Worm (Caenorhabditis elegans) whole organism, L3 larva: ENCODE data around the gene W05H5.1.

ENCODE experiments used
- egl-27 ChIP-seq: sonication (generic microtip); optimal IDR thresholded peaks from 4 replicates; lab custom pipeline; 2017; ENCODE audit warnings: missing biosample characterization, missing genetic modification reagents, missing genetic modification characterization
- fos-1 ChIP-seq: fragments of 150-350 bp; optimal IDR thresholded peaks from 2 replicates; lab custom pipeline; 2014; ENCODE audit warnings: missing biosample characterization, missing genetic modification characterization
- nhr-77 ChIP-seq: fragments of 150-350 bp; optimal IDR thresholded peaks from 2 replicates; lab custom pipeline; 2014; ENCODE audit warnings: missing biosample characterization, missing genetic modification characterization
- sea-2 ChIP-seq: fragments of 150-350 bp; sonication (generic microtip); optimal IDR thresholded peaks from 4 replicates; lab custom pipeline; 2014; ENCODE audit warnings: missing biosample characterization, missing genetic modification reagents, missing genetic modification characterization
- skn-1 ChIP-seq: fragments of 150-350 bp; optimal IDR thresholded peaks from 2 replicates; lab custom pipeline; 2014; ENCODE audit warnings: missing biosample characterization, missing genetic modification characterization
- snpc-4 ChIP-seq: fragments of 150-350 bp; optimal IDR thresholded peaks from 2 replicates; lab custom pipeline; 2014; ENCODE audit warnings: missing biosample characterization, missing genetic modification characterization

ce11 chrII:12432356-12432755 lies 12.2 kb downstream of the W05H5.1 start, which contains the start of gene dct-12:
- TF ChIP-seq nhr-77: no peak
- TF ChIP-seq egl-27 (tag; lab: Kevin White, UChicago): no peak
- no peak for TF ChIP-seq skn-1 (tag; lab: Kevin White, UChicago)
- TF ChIP-seq snpc-4 (tag; lab: Kevin White, UChicago): no peak
- no peak for TF ChIP-seq sea-2 (GFP tag; lab: Kevin White, UChicago)
- no peak for TF ChIP-seq fos-1
